Worm (Caenorhabditis elegans) whole organism, L2 larva: ENCODE data around the gene nos-2.

ENCODE experiments used
- C34F6.9 ChIP-seq: fragments of 150-350 bp; optimal IDR thresholded peaks from 2 replicates; lab custom pipeline; 2014; ENCODE audit warnings: missing biosample characterization, missing genetic modification characterization
- R02D3.7 ChIP-seq: fragments of 150-350 bp; optimal IDR thresholded peaks from 2 replicates; lab custom pipeline; 2014; ENCODE audit warnings: missing biosample characterization, missing genetic modification characterization
- aly-2 ChIP-seq: fragments of 150-350 bp; optimal IDR thresholded peaks from 2 replicates; lab custom pipeline; 2014; ENCODE audit warnings: missing biosample characterization, missing genetic modification characterization
- ama-1 ChIP-seq: fragments of 150-350 bp; optimal IDR thresholded peaks from 2 replicates; lab custom pipeline; 2018; ENCODE audit warnings: inconsistent platforms
- egl-27 ChIP-seq: sonication (generic microtip); optimal IDR thresholded peaks from 3 replicates; lab custom pipeline; 2017; ENCODE audit warnings: missing biosample characterization, missing genetic modification reagents, missing genetic modification characterization
- fos-1 ChIP-seq: fragments of 150-350 bp; optimal IDR thresholded peaks from 2 replicates; lab custom pipeline; 2014; ENCODE audit warnings: missing biosample characterization, missing genetic modification characterization
- lin-39 ChIP-seq: fragments of 150-350 bp; optimal IDR thresholded peaks from 2 replicates; lab custom pipeline; 2014; ENCODE audit warnings: missing biosample characterization, missing genetic modification reagents, missing genetic modification characterization
- snpc-4 ChIP-seq: fragments of 150-350 bp; optimal IDR thresholded peaks from 2 replicates; lab custom pipeline; 2014; ENCODE audit warnings: missing biosample characterization, missing genetic modification characterization
- unc-55 ChIP-seq: fragments of 150-350 bp; sonication (generic microtip); optimal IDR thresholded peaks from 3 replicates; lab custom pipeline; 2014; ENCODE audit warnings: missing biosample characterization, missing genetic modification reagents, missing genetic modification characterization
- unc-62 ChIP-seq: fragments of 150-350 bp; optimal IDR thresholded peaks from 2 replicates; lab custom pipeline; 2014; ENCODE audit warnings: missing biosample characterization, missing genetic modification reagents, missing genetic modification characterization

- TF ChIP-seq unc-62 (GFP tag; lab: Kevin White, UChicago) (no peak), aly-2 (tag; lab: Kevin White, UChicago) (no peak), ama-1 (lab: Kevin White, UChicago) (no peak), egl-27 (tag; lab: Kevin White, UChicago) (peak; percentile 38), snpc-4 (tag; lab: Kevin White, UChicago) (no peak), C34F6.9 (tag; lab: Kevin White, UChicago) (peak; percentile 66), fos-1 (peak; percentile 51), lin-39 (tag; lab: Kevin White, UChicago) (no peak), unc-55 (GFP tag; lab: Kevin White, UChicago) (peak; percentile 65), R02D3.7 (tag; lab: Kevin White, UChicago) (no peak)
These were observed 42.9 kb upstream of the nos-2 start, which contains the start of the genes lst-6 and lst-5 for ce11 chrII:7022370-7023001.
